Fruit fly (Drosophila melanogaster): ENCODE data around the gene nullo.

dm6 chrX:7086539-7086938, 37.3 kb downstream of the nullo start:
- TF ChIP-seq eg (GFP tag; IDR thresholded peaks at IDR 0.05), result no peak
- TF ChIP-seq OdsH (GFP tag; optimal IDR thresholded peaks at IDR 0.05), result peak; percentile 44
